Fruit fly (Drosophila melanogaster): Measurements from ENCODE around the gene CG12729.

Gene CG12729

dm6 chrX:5873164-5873563 lies 28.1 kb downstream of the CG12729 start, which contains the start of gene GAA1 (continued):
- TF ChIP-seq Nf-YB (GFP tag; optimal IDR thresholded peaks at IDR 0.05) (no peak), CG14441 (GFP tag; IDR thresholded peaks at IDR 0.05) (no peak), Deaf1 (tag; optimal IDR thresholded peaks at IDR 0.05) (no peak), CG12744 (GFP tag; optimal IDR thresholded peaks at IDR 0.05) (no peak), CG13775 (GFP tag; optimal IDR thresholded peaks at IDR 0.05) (no peak), CG11247 (GFP tag; IDR thresholded peaks at IDR 0.05) (no peak), cad (GFP tag; optimal IDR thresholded peaks at IDR 0.05) (no peak), Sry-δ (GFP tag; optimal IDR thresholded peaks at IDR 0.05) (peak; percentile 69), scrt (GFP tag; optimal IDR thresholded peaks at IDR 0.05) (no peak), cato (GFP tag; optimal IDR thresholded peaks at IDR 0.05; ENCODE audit: borderline replicate concordance) (no peak), CG14050 (GFP tag; IDR thresholded peaks at IDR 0.05) (no peak), CG18764 (GFP tag; optimal IDR thresholded peaks at IDR 0.05) (no peak), ham (GFP tag; IDR thresholded peaks at IDR 0.05) (no peak), prd (optimal IDR thresholded peaks at IDR 0.05) (no peak), prd (GFP tag; IDR thresholded peaks at IDR 0.05) (0 out of 3 replicates have a peak, but pooled peaks have one; percentile 14), tll (GFP tag; optimal IDR thresholded peaks at IDR 0.05) (no peak), CG9797 (GFP tag; optimal IDR thresholded peaks at IDR 0.05) (no peak), sqz (GFP tag; optimal IDR thresholded peaks at IDR 0.05) (no peak), bowl (GFP tag; IDR thresholded peaks at IDR 0.05) (no peak), Gsc (GFP tag; IDR thresholded peaks at IDR 0.05) (no peak), CG6689 (GFP tag; IDR thresholded peaks at IDR 0.05) (no peak), Bteb2 (GFP tag; optimal IDR thresholded peaks at IDR 0.05) (no peak), pnt (GFP tag; optimal IDR thresholded peaks at IDR 0.05) (no peak), tin (GFP tag; optimal IDR thresholded peaks at IDR 0.05) (no peak), CG1603 (tag; optimal IDR thresholded peaks at IDR 0.05) (no peak), dan (GFP tag; IDR thresholded peaks at IDR 0.05) (no peak), Ada2b (GFP tag; IDR thresholded peaks at IDR 0.05) (no peak), Hr3 (GFP tag; optimal IDR thresholded peaks at IDR 0.05) (no peak), CG18011 (GFP tag; optimal IDR thresholded peaks at IDR 0.05) (no peak), CG10321 (GFP tag; IDR thresholded peaks at IDR 0.05) (no peak), CG4404 (GFP tag; IDR thresholded peaks at IDR 0.05) (no peak), ttk (GFP tag; IDR thresholded peaks at IDR 0.05) (no peak), gt (GFP tag; IDR thresholded peaks at IDR 0.05) (no peak), CG11456 (GFP tag; IDR thresholded peaks at IDR 0.05) (no peak), phol (tag; optimal IDR thresholded peaks at IDR 0.05) (peak; percentile 25), ato (GFP tag; IDR thresholded peaks at IDR 0.05; ENCODE audit: partially characterized antibody) (peak; percentile 94), zfh2 (GFP tag; optimal IDR thresholded peaks at IDR 0.05) (no peak), CG1529 (GFP tag; optimal IDR thresholded peaks at IDR 0.05) (no peak), Doc3 (GFP tag; IDR thresholded peaks at IDR 0.05; ENCODE audit: partially characterized antibody) (peak; percentile 55; the same call in 2 of the 3 replicates), ewg (GFP tag; optimal IDR thresholded peaks at IDR 0.05) (no peak), sr (GFP tag; IDR thresholded peaks at IDR 0.05) (no peak), odd (GFP tag; optimal IDR thresholded peaks at IDR 0.05) (no peak), Awh (GFP tag; IDR thresholded peaks at IDR 0.05) (no peak), CG32772 (GFP tag; IDR thresholded peaks at IDR 0.05) (no peak), Hr39 (optimal IDR thresholded peaks at IDR 0.05) (no peak), CG34376 (GFP tag; optimal IDR thresholded peaks at IDR 0.05) (no peak), hth (optimal IDR thresholded peaks at IDR 0.05) (no peak), Hsf (GFP tag; optimal IDR thresholded peaks at IDR 0.05) (no peak), CG10209 (GFP tag; optimal IDR thresholded peaks at IDR 0.05) (no peak), CG18262 (tag; optimal IDR thresholded peaks at IDR 0.05) (peak; percentile 23), CG12236 (GFP tag; optimal IDR thresholded peaks at IDR 0.05) (no peak), TFAM (GFP tag; optimal IDR thresholded peaks at IDR 0.05) (no peak), sd (tag; optimal IDR thresholded peaks at IDR 0.05) (no peak)
